Fruit fly (Drosophila melanogaster) whole organism, prepupa: ENCODE measurements around the gene CG2129.

Source experiments
- Blimp-1 ChIP-seq: fragments of 200-800 bp; sonication (Bioruptor generic); optimal IDR thresholded peaks from 3 replicates; lab custom pipeline; 2017; ENCODE audit warnings: missing biosample characterization, missing genetic modification characterization, mild to moderate bottlenecking, moderate library complexity, missing genetic modification reagents
- CG10631 ChIP-seq: fragments of 200-800 bp; sonication (Bioruptor generic); optimal IDR thresholded peaks from 2 replicates; lab custom pipeline; 2016; ENCODE audit warnings: missing biosample characterization, missing genetic modification characterization
- CG10669 ChIP-seq: fragments of 200-800 bp; sonication (Bioruptor generic); optimal IDR thresholded peaks from 3 replicates; lab custom pipeline; 2018; ENCODE audit warnings: missing biosample characterization, mild to moderate bottlenecking, missing genetic modification characterization, moderate library complexity
- CG11294 ChIP-seq: fragments of 200-800 bp; sonication (Bioruptor generic); IDR thresholded peaks from 2 replicates; pipeline ENCODE4 v1.3.6; 2022; ENCODE audit warnings: missing biosample characterization, missing genetic modification characterization
- CG11902 ChIP-seq: fragments of 200-800 bp; sonication (Bioruptor generic); optimal IDR thresholded peaks from 3 replicates; lab custom pipeline; 2016; ENCODE audit warnings: missing biosample characterization, missing genetic modification characterization
- CG15336 ChIP-seq: fragments of 200-800 bp; sonication (Bioruptor generic); IDR thresholded peaks from 2 replicates; pipeline ENCODE4 v1.3.6; 2022; ENCODE audit warnings: missing biosample characterization, missing genetic modification characterization
- CG1621 ChIP-seq: fragments of 200-800 bp; sonication (Bioruptor generic); optimal IDR thresholded peaks from 3 replicates; lab custom pipeline; 2018; ENCODE audit warnings: missing biosample characterization, mild to moderate bottlenecking, missing genetic modification characterization
- CG16779 ChIP-seq: fragments of 200-800 bp; sonication (Bioruptor generic); optimal IDR thresholded peaks from 3 replicates; lab custom pipeline; 2017; ENCODE audit warnings: missing biosample characterization, mild to moderate bottlenecking, missing genetic modification characterization
- CG3032 ChIP-seq: fragments of 200-800 bp; optimal IDR thresholded peaks from 2 replicates; lab custom pipeline; 2019; ENCODE audit warnings: missing biosample characterization, mild to moderate bottlenecking, missing genetic modification characterization, moderate library complexity
- CG31627 ChIP-seq: fragments of 200-800 bp; sonication (Bioruptor generic); optimal IDR thresholded peaks from 3 replicates; lab custom pipeline; 2016; ENCODE audit warnings: missing biosample characterization, missing genetic modification characterization
- CG34406 ChIP-seq: fragments of 200-800 bp; sonication (Bioruptor generic); optimal IDR thresholded peaks from 3 replicates; lab custom pipeline; 2016; ENCODE audit warnings: missing biosample characterization, missing genetic modification characterization
- CG3919 ChIP-seq: fragments of 200-800 bp; sonication (Bioruptor generic); optimal IDR thresholded peaks from 3 replicates; lab custom pipeline; 2016; ENCODE audit warnings: missing biosample characterization, missing genetic modification characterization
- CG4318 ChIP-seq: fragments of 200-800 bp; sonication (Bioruptor generic); optimal IDR thresholded peaks from 3 replicates; lab custom pipeline; 2017; ENCODE audit warnings: missing biosample characterization, mild to moderate bottlenecking, missing genetic modification characterization
- CG6163 ChIP-seq: fragments of 200-800 bp; sonication (Bioruptor generic); IDR thresholded peaks from 3 replicates; pipeline ENCODE4 v1.3.6; 2022; ENCODE audit warnings: missing biosample characterization, missing genetic modification characterization
- CG6276 ChIP-seq: fragments of 200-800 bp; sonication (Bioruptor generic); optimal IDR thresholded peaks from 2 replicates; lab custom pipeline; 2017; ENCODE audit warnings: missing biosample characterization, mild to moderate bottlenecking, missing genetic modification characterization
- CG6792 ChIP-seq: fragments of 200-800 bp; sonication (Bioruptor generic); optimal IDR thresholded peaks from 3 replicates; lab custom pipeline; 2016; ENCODE audit warnings: missing biosample characterization, missing genetic modification characterization
- CG6808 ChIP-seq: fragments of 200-800 bp; sonication (Bioruptor generic); optimal IDR thresholded peaks from 3 replicates; lab custom pipeline; 2017; ENCODE audit warnings: missing biosample characterization, missing genetic modification characterization, mild to moderate bottlenecking, moderate library complexity, missing genetic modification reagents
- CG6854 ChIP-seq: fragments of 200-800 bp; sonication (Bioruptor generic); optimal IDR thresholded peaks from 2 replicates; lab custom pipeline; 2017; ENCODE audit warnings: missing biosample characterization, mild to moderate bottlenecking, missing genetic modification characterization
- CG8119 ChIP-seq: fragments of 200-800 bp; sonication (Bioruptor generic); IDR thresholded peaks from 3 replicates; pipeline ENCODE4 v1.3.6; 2022; ENCODE audit warnings: missing biosample characterization, missing genetic modification characterization
- CG8319 ChIP-seq: fragments of 200-800 bp; sonication (Bioruptor generic); optimal IDR thresholded peaks from 3 replicates; lab custom pipeline; 2016; ENCODE audit warnings: missing biosample characterization, missing genetic modification characterization
- Eip75B ChIP-seq: fragments of 200-800 bp; sonication (Bioruptor generic); optimal IDR thresholded peaks from 3 replicates; lab custom pipeline; 2016; ENCODE audit warnings: missing biosample characterization, missing genetic modification characterization
- Eip78C ChIP-seq: fragments of 200-800 bp; sonication (Bioruptor generic); peaks from one replicate; lab custom pipeline; 2016; ENCODE audit warnings: missing biosample characterization, missing genetic modification characterization
- Eip93F ChIP-seq: fragments of 200-800 bp; sonication (Bioruptor generic); optimal IDR thresholded peaks from 2 replicates; lab custom pipeline; 2016; ENCODE audit warnings: missing biosample characterization, mild to moderate bottlenecking, missing genetic modification characterization
- Ets21C ChIP-seq: fragments of 200-800 bp; sonication (Bioruptor generic); optimal IDR thresholded peaks from 3 replicates; lab custom pipeline; 2016; ENCODE audit warnings: missing biosample characterization, missing genetic modification characterization
- Ets96B ChIP-seq: fragments of 200-800 bp; optimal IDR thresholded peaks from 2 replicates; lab custom pipeline; 2019; ENCODE audit warnings: missing biosample characterization, mild to moderate bottlenecking, missing genetic modification characterization, moderate library complexity
- Gug ChIP-seq: fragments of 200-800 bp; sonication (Bioruptor generic); IDR thresholded peaks from 2 replicates; pipeline ENCODE4 v1.3.6; 2022; ENCODE audit warnings: missing biosample characterization, missing genetic modification characterization
- Hr38 ChIP-seq: sonication (Bioruptor generic); optimal IDR thresholded peaks from 2 replicates; lab custom pipeline; 2016; ENCODE audit warnings: missing biosample characterization, missing genetic modification characterization
- Hr39 ChIP-seq: fragments of 200-800 bp; sonication (Bioruptor generic); optimal IDR thresholded peaks from 2 replicates; lab custom pipeline; 2016; ENCODE audit warnings: missing biosample characterization, missing genetic modification characterization
- Hr4 ChIP-seq: fragments of 200-800 bp; sonication (Bioruptor generic); optimal IDR thresholded peaks from 3 replicates; lab custom pipeline; 2016; ENCODE audit warnings: missing biosample characterization, missing genetic modification characterization
- Lpt ChIP-seq: fragments of 200-800 bp; sonication (Bioruptor generic); optimal IDR thresholded peaks from 3 replicates; lab custom pipeline; 2016; ENCODE audit warnings: missing biosample characterization, missing genetic modification characterization
- Met ChIP-seq: fragments of 200-800 bp; sonication (Bioruptor generic); optimal IDR thresholded peaks from 3 replicates; lab custom pipeline; 2016; ENCODE audit warnings: missing biosample characterization, missing genetic modification characterization
- Sox102F ChIP-seq: fragments of 200-800 bp; sonication (Bioruptor generic); optimal IDR thresholded peaks from 2 replicates; lab custom pipeline; 2016; ENCODE audit warnings: missing biosample characterization, mild to moderate bottlenecking, missing genetic modification characterization
- Sox14 ChIP-seq: fragments of 200-800 bp; sonication (Bioruptor generic); optimal IDR thresholded peaks from 3 replicates; lab custom pipeline; 2016; ENCODE audit warnings: missing biosample characterization, missing genetic modification characterization
- Sox15 ChIP-seq: fragments of 200-800 bp; sonication (Bioruptor generic); optimal IDR thresholded peaks from 3 replicates; lab custom pipeline; 2016; ENCODE audit warnings: missing biosample characterization, missing genetic modification characterization
- achi ChIP-seq: fragments of 200-800 bp; sonication (Bioruptor generic); optimal IDR thresholded peaks from 3 replicates; lab custom pipeline; 2016; ENCODE audit warnings: missing biosample characterization, missing genetic modification characterization
- acj6 ChIP-seq: fragments of 200-800 bp; sonication (Bioruptor generic); optimal IDR thresholded peaks from 3 replicates; lab custom pipeline; 2016; ENCODE audit warnings: missing biosample characterization, missing genetic modification characterization
- cyc ChIP-seq: fragments of 200-800 bp; sonication (Bioruptor generic); optimal IDR thresholded peaks from 3 replicates; lab custom pipeline; 2016; ENCODE audit warnings: missing biosample characterization, missing genetic modification characterization
- dac ChIP-seq: fragments of 200-800 bp; sonication (Bioruptor generic); optimal IDR thresholded peaks from 2 replicates; lab custom pipeline; 2017; ENCODE audit warnings: missing biosample characterization, mild to moderate bottlenecking, missing genetic modification characterization
- eg ChIP-seq: fragments of 200-800 bp; sonication (Bioruptor generic); IDR thresholded peaks from 3 replicates; pipeline ENCODE4 v1.3.6; 2022; ENCODE audit warnings: missing biosample characterization, missing genetic modification characterization
- esn ChIP-seq: fragments of 200-800 bp; sonication (Bioruptor generic); optimal IDR thresholded peaks from 2 replicates; lab custom pipeline; 2016; ENCODE audit warnings: missing biosample characterization, mild to moderate bottlenecking, missing genetic modification characterization, moderate library complexity
- fd59A ChIP-seq: fragments of 200-800 bp; sonication (Bioruptor generic); optimal IDR thresholded peaks from 2 replicates; lab custom pipeline; 2017; ENCODE audit warnings: missing biosample characterization, mild to moderate bottlenecking, missing genetic modification characterization, missing genetic modification reagents
- fd85E ChIP-seq: fragments of 200-800 bp; sonication (Bioruptor generic); optimal IDR thresholded peaks from 3 replicates; lab custom pipeline; 2016; ENCODE audit warnings: missing biosample characterization, missing genetic modification characterization
- fkh ChIP-seq: fragments of 200-800 bp; sonication (Bioruptor generic); optimal IDR thresholded peaks from 3 replicates; lab custom pipeline; 2017; ENCODE audit warnings: missing biosample characterization, mild to moderate bottlenecking, missing genetic modification characterization, moderate library complexity
- lz ChIP-seq: fragments of 200-800 bp; sonication (Bioruptor generic); optimal IDR thresholded peaks from 3 replicates; lab custom pipeline; 2016; ENCODE audit warnings: missing biosample characterization, missing genetic modification characterization
- pdm3 ChIP-seq: fragments of 200-800 bp; sonication (Bioruptor generic); optimal IDR thresholded peaks from 3 replicates; lab custom pipeline; 2016; ENCODE audit warnings: missing biosample characterization, missing genetic modification characterization
- salr ChIP-seq, 2 experiments: fragments of 200-800 bp; sonication (Bioruptor generic); optimal IDR thresholded peaks; 3 replicates each; lab custom pipeline; 2016 to 2018; ENCODE audit warnings: missing biosample characterization in 2 of 2, missing genetic modification characterization in 2 of 2, mild to moderate bottlenecking in 1 of 2
- topi ChIP-seq: fragments of 200-800 bp; sonication (Bioruptor generic); optimal IDR thresholded peaks from 3 replicates; lab custom pipeline; 2016; ENCODE audit warnings: missing biosample characterization, missing genetic modification characterization

CG2129 gene

DNA sequence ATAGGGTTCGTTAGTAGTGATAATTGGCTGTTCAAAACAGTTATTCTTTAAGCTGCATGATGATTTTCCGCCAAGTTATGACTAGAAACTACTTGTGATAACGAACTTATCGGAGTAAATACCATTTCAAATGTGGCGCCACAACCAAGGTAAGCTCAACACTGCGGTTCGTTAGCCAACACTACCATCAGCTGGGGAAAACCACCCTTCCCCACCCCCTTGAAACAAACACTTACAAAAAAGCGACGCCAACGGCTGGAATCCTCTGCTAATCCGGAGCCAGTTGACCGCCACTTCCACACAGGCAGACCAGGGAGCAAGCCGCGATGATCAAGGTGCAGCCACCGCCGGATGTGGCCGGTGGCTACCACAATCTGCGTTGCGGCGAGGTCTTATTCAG, 7.1 kb downstream of the CG2129 start, which contains the start of gene CG18262:
Gene CG18262, plus strand, starts transcription at position 231 of the 400 bp plus-strand sequence.
- no peak for TF ChIP-seq fd85E (GFP tag; lab: Kevin White, UChicago)
- peak; percentile 70 for TF ChIP-seq Eip78C (GFP tag; lab: Kevin White, UChicago)
- TF ChIP-seq CG15336, result peak; percentile 28; the same call in 1 of the 2 replicates
- TF ChIP-seq esn (GFP tag; lab: Kevin White, UChicago), result peak; percentile 19
- no peak for TF ChIP-seq CG3919 (GFP tag; lab: Kevin White, UChicago)

dm6 chrX:8157294-8157693, 11.7 kb downstream of the CG2129 start, which contains the start of the genes Traf6 and GIIIspla2:
Gene Traf6 (minus strand): TSS chrX:8157386.
Gene GIIIspla2 (plus strand): TSS chrX:8157628.
- peak; percentile 69 for TF ChIP-seq achi (GFP tag; lab: Kevin White, UChicago)
- peak; percentile 83 for TF ChIP-seq esn (GFP tag; lab: Kevin White, UChicago)
- TF ChIP-seq CG11902 (GFP tag; lab: Kevin White, UChicago), result peak; percentile 54
- TF ChIP-seq fkh (GFP tag; lab: Kevin White, UChicago), result no peak
- TF ChIP-seq Eip93F (GFP tag; lab: Kevin White, UChicago), result no peak
- peak; percentile 42 for TF ChIP-seq CG6792 (GFP tag; lab: Kevin White, UChicago)
- TF ChIP-seq Ets21C (GFP tag; lab: Kevin White, UChicago), result peak; percentile 62
- peak; percentile 78 for TF ChIP-seq Met (GFP tag; lab: Kevin White, UChicago)
- peak; percentile 68 for TF ChIP-seq Ets96B
- TF ChIP-seq Eip75B, result peak; percentile 79
- TF ChIP-seq CG8319, result peak; percentile 33
- peak; percentile 85 for TF ChIP-seq lz
- TF ChIP-seq Hr39 (GFP tag; lab: Kevin White, UChicago), result peak; percentile 75
- peak; percentile 83 for TF ChIP-seq eg (GFP tag; lab: Robert Waterston, UW)
- TF ChIP-seq CG8119 (GFP tag; lab: Robert Waterston, UW), result peak; percentile 63
- TF ChIP-seq salr (GFP tag; optimal IDR thresholded peaks at IDR 0.05; lab: Kevin White, UChicago), result peak in 1 of 2 experiments; percentile 60
- TF ChIP-seq CG10631 (GFP tag; lab: Kevin White, UChicago), result peak; percentile 81
- TF ChIP-seq CG6276 (GFP tag; lab: Kevin White, UChicago), result no peak
- TF ChIP-seq CG1621 (tag; lab: Kevin White, UChicago), result peak; percentile 68
- peak; percentile 29 for TF ChIP-seq CG6854 (GFP tag; lab: Kevin White, UChicago)
- no peak for TF ChIP-seq Hr4
- TF ChIP-seq Sox102F, result no peak
- TF ChIP-seq fd59A (GFP tag; lab: Kevin White, UChicago), result peak; percentile 64
- peak; percentile 80 for TF ChIP-seq topi
- peak; percentile 75 for TF ChIP-seq Gug (GFP tag; lab: Robert Waterston, UW)
- peak; percentile 12 for TF ChIP-seq Lpt (GFP tag; lab: Kevin White, UChicago)
- peak; percentile 83 for TF ChIP-seq Eip78C (GFP tag; lab: Kevin White, UChicago)
- peak; percentile 72 for TF ChIP-seq CG10669 (GFP tag; lab: Kevin White, UChicago)
- TF ChIP-seq CG4318 (GFP tag; lab: Kevin White, UChicago), result no peak
- no peak for TF ChIP-seq Blimp-1 (GFP tag; lab: Kevin White, UChicago)
- TF ChIP-seq CG16779 (tag; lab: Kevin White, UChicago), result no peak
- TF ChIP-seq CG34406 (GFP tag; lab: Kevin White, UChicago), result no peak
- peak; percentile 64; the same call in 1 of the 2 replicates for TF ChIP-seq CG11294 (GFP tag; lab: Robert Waterston, UW)
- TF ChIP-seq cyc (GFP tag; lab: Kevin White, UChicago), result peak; percentile 66
- peak; percentile 80 for TF ChIP-seq pdm3 (GFP tag; lab: Kevin White, UChicago)
- TF ChIP-seq CG6163 (GFP tag; lab: Robert Waterston, UW), result peak; percentile 86; the same call in 2 of the 3 replicates
- TF ChIP-seq dac (GFP tag; lab: Kevin White, UChicago), result peak; percentile 74
- TF ChIP-seq Hr38 (GFP tag; lab: Kevin White, UChicago), result no peak
- TF ChIP-seq acj6 (GFP tag; lab: Kevin White, UChicago), result peak; percentile 63
- peak; percentile 80 for TF ChIP-seq CG3032 (tag; lab: Kevin White, UChicago)
- no peak for TF ChIP-seq CG6808 (GFP tag; lab: Kevin White, UChicago)
- TF ChIP-seq CG15336, result peak; percentile 80
- TF ChIP-seq CG31627 (GFP tag; lab: Kevin White, UChicago), result peak; percentile 80
- peak; percentile 87 for TF ChIP-seq Sox14 (GFP tag; lab: Kevin White, UChicago)
- TF ChIP-seq Sox15 (GFP tag; lab: Kevin White, UChicago), result peak; percentile 39
